Fruit fly (Drosophila melanogaster) whole organism, embryonic: ENCODE results near the gene Tollo.

Experiments used
- Antp ChIP-seq: fragments of 200-800 bp; sonication (Bioruptor generic); optimal IDR thresholded peaks from 3 replicates; lab custom pipeline; 2016; ENCODE audit warnings: missing biosample characterization, missing genetic modification characterization
- Asciz ChIP-seq: fragments of 200-800 bp; sonication (Bioruptor generic); optimal IDR thresholded peaks from 2 replicates; lab custom pipeline; 2017; ENCODE audit warnings: missing biosample characterization, mild to moderate bottlenecking, missing genetic modification characterization, missing genetic modification reagents
- BtbVII ChIP-seq: fragments of 200-800 bp; sonication (Bioruptor generic); optimal IDR thresholded peaks from 3 replicates; lab custom pipeline; 2017; ENCODE audit warnings: missing biosample characterization, mild to moderate bottlenecking, missing genetic modification characterization
- CG1024 ChIP-seq: fragments of 200-800 bp; sonication (Bioruptor generic); IDR thresholded peaks from 2 replicates; pipeline ENCODE4 v1.3.6; 2022; ENCODE audit warnings: missing biosample characterization, missing genetic modification characterization
- CG11247 ChIP-seq: fragments of 200-800 bp; sonication (Bioruptor generic); IDR thresholded peaks from 2 replicates; pipeline ENCODE4 v1.3.6; 2022; ENCODE audit warnings: missing biosample characterization, missing genetic modification characterization
- CG12769 ChIP-seq: fragments of 200-800 bp; sonication (Bioruptor generic); optimal IDR thresholded peaks from 2 replicates; lab custom pipeline; 2019; ENCODE audit warnings: missing biosample characterization, mild to moderate bottlenecking, missing genetic modification characterization, moderate library complexity
- CG13624 ChIP-seq: fragments of 200-800 bp; sonication (Bioruptor generic); optimal IDR thresholded peaks from 2 replicates; lab custom pipeline; 2016; ENCODE audit warnings: missing biosample characterization, missing genetic modification characterization
- CG14050 ChIP-seq: fragments of 200-800 bp; sonication (Bioruptor generic); IDR thresholded peaks from 3 replicates; pipeline ENCODE4 v1.3.6; 2022; ENCODE audit warnings: missing biosample characterization, missing genetic modification characterization
- CG15479 ChIP-seq: fragments of 200-800 bp; sonication (Bioruptor generic); optimal IDR thresholded peaks from 3 replicates; lab custom pipeline; 2019; ENCODE audit warnings: missing biosample characterization, mild to moderate bottlenecking, missing genetic modification characterization, moderate library complexity
- CG17328 ChIP-seq: fragments of 200-800 bp; sonication (Bioruptor generic); IDR thresholded peaks from 2 replicates; pipeline ENCODE4 v1.3.6; 2022; ENCODE audit warnings: missing biosample characterization, missing genetic modification characterization
- CG1792 ChIP-seq: fragments of 200-800 bp; sonication (Bioruptor generic); optimal IDR thresholded peaks from 2 replicates; lab custom pipeline; 2016; ENCODE audit warnings: missing biosample characterization, missing genetic modification characterization
- CG30431 ChIP-seq: fragments of 200-800 bp; sonication (Bioruptor generic); optimal IDR thresholded peaks from 2 replicates; lab custom pipeline; 2017; ENCODE audit warnings: missing biosample characterization, missing genetic modification characterization
- CG34422 ChIP-seq: fragments of 200-800 bp; sonication (Bioruptor generic); IDR thresholded peaks from 3 replicates; pipeline ENCODE4 v1.3.6; 2022; ENCODE audit warnings: missing biosample characterization, missing genetic modification characterization
- CG6254 ChIP-seq: fragments of 200-800 bp; sonication (Bioruptor generic); optimal IDR thresholded peaks from 3 replicates; lab custom pipeline; 2017; ENCODE audit warnings: mild to moderate bottlenecking, missing biosample characterization, missing genetic modification reagents, missing genetic modification characterization
- CG6654 ChIP-seq: fragments of 200-800 bp; sonication (Bioruptor generic); optimal IDR thresholded peaks from 2 replicates; lab custom pipeline; 2017; ENCODE audit warnings: missing biosample characterization, mild to moderate bottlenecking, missing genetic modification characterization
- CG8765 ChIP-seq: fragments of 200-800 bp; sonication (Bioruptor generic); IDR thresholded peaks from 2 replicates; pipeline ENCODE4 v1.3.6; 2022; ENCODE audit warnings: missing biosample characterization, missing genetic modification characterization
- CG9215 ChIP-seq: fragments of 200-800 bp; sonication (Bioruptor generic); IDR thresholded peaks from 2 replicates; pipeline ENCODE4 v1.3.6; 2022; ENCODE audit warnings: missing biosample characterization, missing genetic modification characterization
- Camta ChIP-seq: fragments of 200-800 bp; sonication (Bioruptor generic); optimal IDR thresholded peaks from 2 replicates; lab custom pipeline; 2016; ENCODE audit warnings: missing biosample characterization, missing genetic modification characterization
- Ets65A ChIP-seq: fragments of 200-800 bp; sonication (Bioruptor generic); peaks from one replicate; lab custom pipeline; 2016; ENCODE audit warnings: missing biosample characterization, missing genetic modification characterization
- HLHmδ ChIP-seq: fragments of 200-800 bp; sonication (Bioruptor generic); optimal IDR thresholded peaks from 2 replicates; lab custom pipeline; 2018; ENCODE audit warnings: missing biosample characterization, mild to moderate bottlenecking, missing genetic modification characterization, moderate library complexity
- Mad ChIP-seq: fragments of 200-800 bp; sonication (Bioruptor generic); optimal IDR thresholded peaks from 2 replicates; lab custom pipeline; 2016; ENCODE audit warnings: missing biosample characterization, missing genetic modification characterization
- Myb ChIP-seq: fragments of 200-800 bp; sonication (Bioruptor generic); optimal IDR thresholded peaks from 2 replicates; lab custom pipeline; 2016; ENCODE audit warnings: missing biosample characterization, missing genetic modification characterization
- NC2α ChIP-seq: fragments of 200-800 bp; sonication (Bioruptor generic); optimal IDR thresholded peaks from 2 replicates; lab custom pipeline; 2016; ENCODE audit warnings: missing biosample characterization, missing genetic modification characterization
- Opbp ChIP-seq: fragments of 200-800 bp; sonication (Bioruptor generic); IDR thresholded peaks from 3 replicates; pipeline ENCODE4 v1.3.6; 2022; ENCODE audit warnings: missing biosample characterization, missing genetic modification characterization; ENCODE audit not compliant: partially characterized antibody
- Rfx ChIP-seq: fragments of 200-800 bp; sonication (Bioruptor generic); IDR thresholded peaks from 2 replicates; pipeline ENCODE4 v1.3.6; 2022; ENCODE audit warnings: missing biosample characterization, missing genetic modification characterization
- Trl ChIP-seq, 3 experiments: fragments of >200 bp in 2 of 3; fragments of 200-800 bp in 1 of 3; sonication (Bioruptor generic) in 1 of 3; optimal IDR thresholded peaks; 2 replicates in 1 of 3; 3 replicates in 2 of 3; lab custom pipeline; 2016 to 2017; ENCODE audit warnings: missing biosample characterization in 1 of 3, missing genetic modification characterization in 1 of 3
- Xbp1 ChIP-seq: fragments of 200-800 bp; sonication (Bioruptor generic); optimal IDR thresholded peaks from 3 replicates; lab custom pipeline; 2016; ENCODE audit warnings: missing biosample characterization, mild to moderate bottlenecking, missing genetic modification characterization
- aop ChIP-seq: fragments of 200-800 bp; sonication (Bioruptor generic); IDR thresholded peaks from 2 replicates; pipeline ENCODE4 v1.3.6; 2022; ENCODE audit warnings: missing biosample characterization, missing genetic modification characterization
- ap ChIP-seq: fragments of 200-800 bp; sonication (Bioruptor generic); IDR thresholded peaks from 2 replicates; pipeline ENCODE4 v1.3.6; 2022; ENCODE audit warnings: missing biosample characterization, missing genetic modification characterization
- crp ChIP-seq, 2 experiments: fragments of 200-800 bp; sonication (Bioruptor generic); optimal IDR thresholded peaks; 2 replicates in 1 of 2; 3 replicates in 1 of 2; lab custom pipeline; 2017; ENCODE audit warnings: missing biosample characterization in 2 of 2, missing genetic modification characterization in 2 of 2, mild to moderate bottlenecking in 1 of 2, moderate library complexity in 1 of 2
- cwo ChIP-seq: fragments of 200-800 bp; sonication (Bioruptor generic); optimal IDR thresholded peaks from 3 replicates; lab custom pipeline; 2017; ENCODE audit warnings: missing biosample characterization, missing genetic modification characterization, mild to moderate bottlenecking, moderate library complexity, missing genetic modification reagents
- danr ChIP-seq: fragments of 200-800 bp; sonication (Bioruptor generic); IDR thresholded peaks from 2 replicates; pipeline ENCODE4 v1.3.6; 2022; ENCODE audit warnings: missing biosample characterization, missing genetic modification characterization
- dati ChIP-seq: fragments of 200-800 bp; sonication (Bioruptor generic); IDR thresholded peaks from 2 replicates; pipeline ENCODE4 v1.3.6; 2022; ENCODE audit warnings: missing biosample characterization, missing genetic modification characterization
- dysf ChIP-seq: fragments of 200-800 bp; sonication (Bioruptor generic); IDR thresholded peaks from 3 replicates; pipeline ENCODE4 v1.3.6; 2022; ENCODE audit warnings: missing biosample characterization, missing genetic modification characterization
- emc ChIP-seq: fragments of 200-800 bp; sonication (Bioruptor generic); optimal IDR thresholded peaks from 2 replicates; lab custom pipeline; 2016; ENCODE audit warnings: missing biosample characterization, missing genetic modification characterization
- ewg ChIP-seq: fragments of 200-800 bp; sonication (Bioruptor generic); optimal IDR thresholded peaks from 3 replicates; lab custom pipeline; 2017; ENCODE audit warnings: mild to moderate bottlenecking, missing biosample characterization, missing genetic modification reagents, missing genetic modification characterization
- eyg ChIP-seq: fragments of 200-800 bp; sonication (Bioruptor generic); optimal IDR thresholded peaks from 3 replicates; lab custom pipeline; 2016; ENCODE audit warnings: missing biosample characterization, missing genetic modification characterization
- hb ChIP-seq: fragments of 200-800 bp; sonication (Bioruptor generic); IDR thresholded peaks from 3 replicates; pipeline ENCODE4 v1.3.6; 2022; ENCODE audit warnings: missing biosample characterization, missing genetic modification characterization; ENCODE audit not compliant: partially characterized antibody
- insv ChIP-seq, 2 experiments: fragments of 200-800 bp; sonication (Bioruptor generic); optimal IDR thresholded peaks; 3 replicates each; lab custom pipeline; 2016 to 2018; ENCODE audit warnings: missing biosample characterization in 2 of 2, missing genetic modification characterization in 2 of 2
- jumu ChIP-seq: fragments of 200-800 bp; sonication (Bioruptor generic); optimal IDR thresholded peaks from 3 replicates; lab custom pipeline; 2016; ENCODE audit warnings: missing biosample characterization, missing genetic modification characterization
- kni ChIP-seq: fragments of 200-800 bp; sonication (Bioruptor generic); optimal IDR thresholded peaks from 3 replicates; lab custom pipeline; 2017; ENCODE audit warnings: mild to moderate bottlenecking, missing biosample characterization, missing genetic modification reagents, missing genetic modification characterization
- lilli ChIP-seq: fragments of 200-800 bp; sonication (Bioruptor generic); optimal IDR thresholded peaks from 3 replicates; lab custom pipeline; 2016; ENCODE audit warnings: missing biosample characterization, missing genetic modification characterization
- pum ChIP-seq: fragments of 200-800 bp; sonication (Bioruptor generic); optimal IDR thresholded peaks from 2 replicates; lab custom pipeline; 2016; ENCODE audit warnings: missing biosample characterization, missing genetic modification characterization
- ranshi ChIP-seq: fragments of 200-800 bp; sonication (Bioruptor generic); IDR thresholded peaks from 2 replicates; pipeline ENCODE4 v1.3.6; 2022; ENCODE audit warnings: missing biosample characterization, missing genetic modification characterization
- stwl ChIP-seq: fragments of 200-800 bp; sonication (Bioruptor generic); optimal IDR thresholded peaks from 3 replicates; lab custom pipeline; 2018; ENCODE audit warnings: missing biosample characterization, mild to moderate bottlenecking, missing genetic modification characterization, moderate library complexity
- tio ChIP-seq: fragments of 200-800 bp; sonication (Bioruptor generic); optimal IDR thresholded peaks from 2 replicates; lab custom pipeline; 2017; ENCODE audit warnings: missing biosample characterization, missing genetic modification characterization, inconsistent platforms
- unc-4 ChIP-seq: fragments of 200-800 bp; sonication (Bioruptor generic); IDR thresholded peaks from 2 replicates; pipeline ENCODE4 v1.3.6; 2022; ENCODE audit warnings: missing biosample characterization, missing genetic modification characterization; ENCODE audit not compliant: partially characterized antibody
- z ChIP-seq: fragments of 200-800 bp; sonication (Bioruptor generic); IDR thresholded peaks from 3 replicates; pipeline ENCODE4 v1.3.6; 2022; ENCODE audit warnings: missing biosample characterization, missing genetic modification characterization
- zfh2 ChIP-seq: fragments of 200-800 bp; sonication (Bioruptor generic); optimal IDR thresholded peaks from 2 replicates; lab custom pipeline; 2016; ENCODE audit warnings: missing biosample characterization, missing genetic modification characterization

The Tollo gene

DNA sequence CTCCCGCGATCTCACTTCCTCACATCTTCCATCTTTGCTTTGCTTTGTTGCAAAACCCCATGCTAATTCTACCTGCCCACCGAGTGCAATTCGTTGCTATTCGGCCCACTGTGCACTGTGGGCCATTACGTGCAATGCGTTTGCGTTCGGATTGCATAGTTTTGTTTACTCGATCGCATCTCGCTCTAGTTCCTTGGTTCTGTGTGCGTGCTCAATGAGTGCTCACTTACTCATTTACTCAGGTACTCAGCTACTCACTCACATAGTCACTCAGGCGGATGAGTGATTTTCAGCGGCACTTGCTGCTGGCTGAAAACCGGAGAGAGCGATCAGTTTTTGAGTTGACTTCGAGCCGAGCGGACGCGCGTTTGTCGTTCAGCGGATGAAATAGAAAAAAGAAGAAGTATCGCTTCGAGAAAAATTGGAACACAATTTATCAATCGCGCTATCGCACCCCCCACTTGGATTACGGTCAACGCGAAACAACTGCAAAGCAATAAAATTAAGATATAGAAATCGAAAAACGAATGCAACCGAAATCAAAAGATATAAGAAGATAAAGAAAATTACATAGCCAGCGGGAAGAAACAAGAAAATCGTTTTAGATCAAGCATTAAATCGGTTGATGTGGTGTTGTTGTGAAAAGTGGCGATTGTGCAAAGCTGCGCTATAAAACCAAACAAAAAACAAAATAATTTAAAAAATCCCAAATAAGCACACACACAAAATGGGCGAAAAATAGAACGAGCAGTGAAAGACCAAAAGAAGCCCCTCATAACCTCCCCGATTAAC lies at the start of gene Tollo:
Gene Tollo, plus strand, starts transcription at position 331 of the 792 bp plus-strand sequence.
- TF ChIP-seq Ets65A (GFP tag; lab: Kevin White, UChicago) (peak; percentile 93), crp (GFP tag; optimal IDR thresholded peaks at IDR 0.05; lab: Kevin White, UChicago) (no peak), CG13624 (GFP tag; lab: Kevin White, UChicago) (no peak), CG8765 (no peak), CG6254 (GFP tag; lab: Kevin White, UChicago) (no peak), eyg (GFP tag; lab: Kevin White, UChicago) (peak; percentile 21), unc-4 (GFP tag; lab: Robert Waterston, UW) (peak; percentile 23; the same call in 1 of the 2 replicates), insv (GFP tag; optimal IDR thresholded peaks at IDR 0.05; lab: Kevin White, UChicago) (peak in 1 of 2 experiments; percentile 6), BtbVII (GFP tag; lab: Kevin White, UChicago) (peak; percentile 39), Opbp (GFP tag; lab: Robert Waterston, UW) (peak; percentile 73), NC2α (GFP tag; lab: Kevin White, UChicago) (no peak), dati (GFP tag; lab: Robert Waterston, UW) (no peak), dysf (GFP tag; lab: Robert Waterston, UW) (peak; percentile 61), Myb (GFP tag; lab: Kevin White, UChicago) (peak; percentile 22), pum (GFP tag; lab: Kevin White, UChicago) (peak; percentile 30), CG12769 (tag; lab: Kevin White, UChicago) (no peak), aop (GFP tag; lab: Robert Waterston, UW) (peak; percentile 58; the same call in 1 of the 2 replicates), ranshi (peak; percentile 4; the same call in 1 of the 2 replicates), CG15479 (peak; percentile 98), HLHmδ (peak; percentile 68), zfh2 (GFP tag; lab: Kevin White, UChicago) (peak; percentile 38), CG6654 (GFP tag; lab: Kevin White, UChicago) (peak; percentile 7), CG34422 (0 out of 3 replicates have a peak, but pooled peaks have one; percentile 34), Rfx (GFP tag; lab: Robert Waterston, UW) (peak; percentile 53; the same call in 1 of the 2 replicates), CG17328 (no peak; the same call in 1 of the 2 replicates), ewg (GFP tag; lab: Kevin White, UChicago) (no peak), lilli (GFP tag; lab: Kevin White, UChicago) (peak; percentile 7), Trl (optimal IDR thresholded peaks at IDR 0.05; lab: Kevin White, UChicago) (peak; percentile 65 to 76), Trl (GFP tag; optimal IDR thresholded peaks at IDR 0.05; lab: Kevin White, UChicago) (peak; percentile 22), CG11247 (GFP tag; lab: Robert Waterston, UW) (no peak), jumu (GFP tag; lab: Kevin White, UChicago) (peak; percentile 9), kni (GFP tag; lab: Kevin White, UChicago) (peak; percentile 96), z (GFP tag; lab: Robert Waterston, UW) (peak; percentile 100), Mad (GFP tag; lab: Kevin White, UChicago) (no peak), cwo (no peak), CG1792 (GFP tag; lab: Kevin White, UChicago) (no peak), Xbp1 (GFP tag; lab: Kevin White, UChicago) (peak; percentile 47), Asciz (GFP tag; lab: Kevin White, UChicago) (peak; percentile 10), stwl (tag; lab: Kevin White, UChicago) (peak; percentile 26), danr (GFP tag; lab: Robert Waterston, UW) (no peak), CG9215 (GFP tag; lab: Robert Waterston, UW) (peak; percentile 50; the same call in 1 of the 2 replicates), CG14050 (0 out of 3 replicates have a peak, but pooled peaks have one; percentile 3), ap (GFP tag; lab: Robert Waterston, UW) (no peak), emc (GFP tag; lab: Kevin White, UChicago) (no peak), Antp (GFP tag; lab: Kevin White, UChicago) (peak; percentile 44), Camta (GFP tag; lab: Kevin White, UChicago) (peak; percentile 41), CG1024 (no peak), CG30431 (GFP tag; lab: Kevin White, UChicago) (peak; percentile 30), tio (GFP tag; lab: Kevin White, UChicago) (no peak), hb (GFP tag; lab: Robert Waterston, UW) (no peak)
